Worm (Caenorhabditis elegans) whole organism, L2 larva: Measurements from ENCODE around the gene C47E12.9.

Source experiments
- C34F6.9 ChIP-seq: fragments of 150-350 bp; optimal IDR thresholded peaks from 2 replicates; lab custom pipeline; 2014; ENCODE audit warnings: missing biosample characterization, missing genetic modification characterization
- F13H6.1 ChIP-seq: sonication (generic microtip); optimal IDR thresholded peaks from 2 replicates; lab custom pipeline; 2016; ENCODE audit warnings: missing genetic modification characterization, missing compliant biosample characterization
- R02D3.7 ChIP-seq: fragments of 150-350 bp; optimal IDR thresholded peaks from 2 replicates; lab custom pipeline; 2014; ENCODE audit warnings: missing biosample characterization, missing genetic modification characterization
- ZK546.5 ChIP-seq: sonication (generic microtip); optimal IDR thresholded peaks from 2 replicates; lab custom pipeline; 2017; ENCODE audit warnings: missing biosample characterization, missing genetic modification characterization
- alr-1 ChIP-seq: fragments of 150-350 bp; optimal IDR thresholded peaks from 2 replicates; lab custom pipeline; 2014; ENCODE audit warnings: missing biosample characterization, missing genetic modification characterization
- ama-1 ChIP-seq: fragments of 150-350 bp; optimal IDR thresholded peaks from 2 replicates; lab custom pipeline; 2018; ENCODE audit warnings: inconsistent platforms
- blmp-1 ChIP-seq: sonication (generic microtip); optimal IDR thresholded peaks from 2 replicates; lab custom pipeline; 2017; ENCODE audit warnings: missing genetic modification characterization, mild to moderate bottlenecking, missing compliant biosample characterization, antibody characterized with exemption, moderate library complexity; ENCODE audit not compliant: insufficient read depth
- ceh-82 ChIP-seq: fragments of 150-350 bp; optimal IDR thresholded peaks from 2 replicates; lab custom pipeline; 2014; ENCODE audit warnings: missing biosample characterization, missing genetic modification characterization
- crh-2 ChIP-seq: sonication (generic microtip); optimal IDR thresholded peaks from 2 replicates; lab custom pipeline; 2017; ENCODE audit warnings: missing biosample characterization, missing genetic modification characterization
- egl-27 ChIP-seq: sonication (generic microtip); optimal IDR thresholded peaks from 3 replicates; lab custom pipeline; 2017; ENCODE audit warnings: missing biosample characterization, missing genetic modification reagents, missing genetic modification characterization
- elt-1 ChIP-seq: fragments of 150-350 bp; optimal IDR thresholded peaks from 2 replicates; lab custom pipeline; 2014; ENCODE audit warnings: missing biosample characterization, missing genetic modification characterization
- fos-1 ChIP-seq: fragments of 150-350 bp; optimal IDR thresholded peaks from 2 replicates; lab custom pipeline; 2014; ENCODE audit warnings: missing biosample characterization, missing genetic modification characterization
- lin-11 ChIP-seq: fragments of 150-350 bp; sonication (generic microtip); optimal IDR thresholded peaks from 2 replicates; lab custom pipeline; 2014; ENCODE audit warnings: missing biosample characterization, missing genetic modification characterization, inconsistent platforms, mixed read lengths
- lin-13 ChIP-seq: fragments of 150-350 bp; optimal IDR thresholded peaks from 2 replicates; lab custom pipeline; 2014; ENCODE audit warnings: missing biosample characterization, missing genetic modification reagents, missing genetic modification characterization
- lin-39 ChIP-seq: fragments of 150-350 bp; optimal IDR thresholded peaks from 2 replicates; lab custom pipeline; 2014; ENCODE audit warnings: missing biosample characterization, missing genetic modification reagents, missing genetic modification characterization
- lsy-2 ChIP-seq, 2 experiments: fragments of 150-350 bp in 1 of 2; sonication (generic microtip) in 1 of 2; optimal IDR thresholded peaks; 2 replicates each; lab custom pipeline; 2014 to 2017; ENCODE audit warnings: missing biosample characterization in 2 of 2, missing genetic modification characterization in 2 of 2
- mab-5 ChIP-seq: fragments of 150-350 bp; optimal IDR thresholded peaks from 2 replicates; lab custom pipeline; 2014; ENCODE audit warnings: missing biosample characterization, missing genetic modification characterization
- mbf-1 ChIP-seq: sonication (generic microtip); optimal IDR thresholded peaks from 2 replicates; lab custom pipeline; 2017; ENCODE audit warnings: missing biosample characterization, missing genetic modification characterization
- mdl-1 ChIP-seq, 2 experiments: fragments of 150-350 bp in 1 of 2; sonication (generic microtip) in 1 of 2; optimal IDR thresholded peaks; 2 replicates each; lab custom pipeline; 2017; ENCODE audit warnings: missing biosample characterization in 2 of 2, missing genetic modification characterization in 2 of 2
- nhr-10 ChIP-seq: sonication (generic microtip); optimal IDR thresholded peaks from 2 replicates; lab custom pipeline; 2017; ENCODE audit warnings: missing biosample characterization, missing genetic modification characterization
- nhr-11 ChIP-seq: fragments of 150-350 bp; optimal IDR thresholded peaks from 2 replicates; lab custom pipeline; 2014; ENCODE audit warnings: missing biosample characterization, missing genetic modification characterization
- nhr-12 ChIP-seq: fragments of 150-350 bp; optimal IDR thresholded peaks from 2 replicates; lab custom pipeline; 2014; ENCODE audit warnings: missing biosample characterization, missing genetic modification characterization
- nhr-129 ChIP-seq: fragments of 150-350 bp; optimal IDR thresholded peaks from 2 replicates; lab custom pipeline; 2014; ENCODE audit warnings: missing biosample characterization, missing genetic modification characterization
- nhr-21 ChIP-seq: fragments of 150-350 bp; optimal IDR thresholded peaks from 2 replicates; lab custom pipeline; 2014; ENCODE audit warnings: missing biosample characterization, missing genetic modification characterization
- nhr-23 ChIP-seq: fragments of 150-350 bp; optimal IDR thresholded peaks from 2 replicates; lab custom pipeline; 2014; ENCODE audit warnings: missing biosample characterization, missing genetic modification reagents, missing genetic modification characterization
- nhr-237 ChIP-seq: fragments of 150-350 bp; optimal IDR thresholded peaks from 2 replicates; lab custom pipeline; 2014; ENCODE audit warnings: missing biosample characterization, missing genetic modification characterization
- nhr-25 ChIP-seq: fragments of 150-350 bp; sonication (generic microtip); optimal IDR thresholded peaks from 3 replicates; lab custom pipeline; 2014; ENCODE audit warnings: missing biosample characterization, missing genetic modification characterization
- nhr-6 ChIP-seq: fragments of 150-350 bp; optimal IDR thresholded peaks from 2 replicates; lab custom pipeline; 2014; ENCODE audit warnings: missing biosample characterization, missing genetic modification characterization
- nhr-77 ChIP-seq: fragments of 150-350 bp; optimal IDR thresholded peaks from 2 replicates; lab custom pipeline; 2014; ENCODE audit warnings: missing biosample characterization, missing genetic modification characterization
- peb-1 ChIP-seq: fragments of 150-350 bp; optimal IDR thresholded peaks from 2 replicates; lab custom pipeline; 2014; ENCODE audit warnings: missing biosample characterization, missing genetic modification characterization
- sma-3 ChIP-seq: sonication (generic microtip); optimal IDR thresholded peaks from 2 replicates; lab custom pipeline; 2016; ENCODE audit warnings: missing genetic modification reagents, missing genetic modification characterization, missing compliant biosample characterization
- sma-9 ChIP-seq, 2 experiments: fragments of 150-350 bp in 1 of 2; sonication (generic microtip) in 1 of 2; optimal IDR thresholded peaks; 2 replicates each; lab custom pipeline; 2014 to 2016; ENCODE audit warnings: missing genetic modification characterization in 2 of 2, mild to moderate bottlenecking in 1 of 2, missing biosample characterization in 1 of 2, missing compliant biosample characterization in 1 of 2, missing genetic modification reagents in 1 of 2, moderate library complexity in 1 of 2
- snpc-4 ChIP-seq: fragments of 150-350 bp; optimal IDR thresholded peaks from 2 replicates; lab custom pipeline; 2014; ENCODE audit warnings: missing biosample characterization, missing genetic modification characterization
- unc-55 ChIP-seq: fragments of 150-350 bp; sonication (generic microtip); optimal IDR thresholded peaks from 3 replicates; lab custom pipeline; 2014; ENCODE audit warnings: missing biosample characterization, missing genetic modification reagents, missing genetic modification characterization
- zag-1 ChIP-seq: fragments of 150-350 bp; optimal IDR thresholded peaks from 2 replicates; lab custom pipeline; 2014; ENCODE audit warnings: missing biosample characterization, missing genetic modification characterization
- ztf-1 ChIP-seq: fragments of 200-800 bp; sonication (Bioruptor generic); conservative IDR thresholded peaks from 2 replicates; pipeline ENCODE4 v1.3.6; 2022; ENCODE audit warnings: missing genetic modification characterization, missing compliant biosample characterization
- ztf-4 ChIP-seq: fragments of 150-350 bp; optimal IDR thresholded peaks from 2 replicates; lab custom pipeline; 2014; ENCODE audit warnings: missing biosample characterization, missing genetic modification characterization

The C47E12.9 gene

ce11 chrIV:9932055-9932454 lies 42.4 kb upstream of the C47E12.9 start, which contains the start of the genes trmt-10A and F25H8.2 (continued):
- TF ChIP-seq zag-1, result peak; percentile 8
- TF ChIP-seq lin-13 (GFP tag; lab: Kevin White, UChicago), result peak; percentile 15

ce11 chrIV:9933580-9933979 lies 40.9 kb upstream of the C47E12.9 start, which contains the start of gene spe-29:
Gene spe-29, plus strand, starts transcription at chrIV:9933880.
- TF ChIP-seq nhr-11 (tag; lab: Kevin White, UChicago), result no peak
- no peak for TF ChIP-seq ama-1 (lab: Kevin White, UChicago)
- no peak for TF ChIP-seq C34F6.9 (tag; lab: Kevin White, UChicago)
- no peak for TF ChIP-seq egl-27 (tag; lab: Kevin White, UChicago)
- TF ChIP-seq nhr-10 (tag; lab: Kevin White, UChicago), result no peak
- no peak for TF ChIP-seq crh-2 (tag; lab: Kevin White, UChicago)
- TF ChIP-seq snpc-4, result no peak
- no peak for TF ChIP-seq elt-1
- no peak for TF ChIP-seq ZK546.5 (tag; lab: Kevin White, UChicago)
- TF ChIP-seq ceh-82 (tag; lab: Kevin White, UChicago), result no peak
- no peak for TF ChIP-seq F13H6.1 (tag; lab: Kevin White, UChicago)
- no peak for TF ChIP-seq ztf-1
- TF ChIP-seq zag-1, result no peak
- no peak for TF ChIP-seq nhr-12 (tag; lab: Kevin White, UChicago)
- TF ChIP-seq peb-1 (tag; lab: Kevin White, UChicago), result no peak
- no peak for TF ChIP-seq lsy-2 (tag; optimal IDR thresholded peaks at IDR 0.05; lab: Kevin White, UChicago)
- no peak for TF ChIP-seq R02D3.7 (tag; lab: Kevin White, UChicago)

- TF ChIP-seq nhr-21 (tag; lab: Kevin White, UChicago) (no peak), C34F6.9 (tag; lab: Kevin White, UChicago) (no peak), ceh-82 (tag; lab: Kevin White, UChicago) (no peak), nhr-129 (tag; lab: Kevin White, UChicago) (no peak), crh-2 (tag; lab: Kevin White, UChicago) (no peak), snpc-4 (no peak), zag-1 (no peak), elt-1 (no peak), nhr-23 (tag; lab: Kevin White, UChicago) (no peak)
Measured at ce11 chrIV:9943214-9943613, 31.3 kb upstream of the C47E12.9 start.

- peak; percentile 15 for TF ChIP-seq nhr-129 (tag; lab: Kevin White, UChicago)
- TF ChIP-seq unc-55 (GFP tag; lab: Kevin White, UChicago), result no peak
Measured at ce11 chrIV:9944279-9944678, 30.2 kb upstream of the C47E12.9 start.

ce11 chrIV:9948035-9948434 lies 26.5 kb upstream of the C47E12.9 start:
- TF ChIP-seq nhr-6 (tag; lab: Kevin White, UChicago) (no peak), fos-1 (tag; lab: Kevin White, UChicago) (no peak), mab-5 (tag; lab: Kevin White, UChicago) (no peak), R02D3.7 (tag; lab: Kevin White, UChicago) (no peak), nhr-12 (tag; lab: Kevin White, UChicago) (no peak), sma-3 (GFP tag; lab: Kevin White, UChicago) (no peak), nhr-10 (tag; lab: Kevin White, UChicago) (no peak), sma-9 (GFP tag; optimal IDR thresholded peaks at IDR 0.05; lab: Kevin White, UChicago) (peak; percentile 45), sma-9 (tag; optimal IDR thresholded peaks at IDR 0.05; lab: Kevin White, UChicago) (no peak), mdl-1 (tag; optimal IDR thresholded peaks at IDR 0.05; lab: Kevin White, UChicago) (no peak), ztf-4 (tag; lab: Kevin White, UChicago) (no peak), lin-39 (tag; lab: Kevin White, UChicago) (no peak), nhr-25 (tag; lab: Kevin White, UChicago) (no peak), nhr-11 (tag; lab: Kevin White, UChicago) (no peak), elt-1 (no peak), lsy-2 (tag; optimal IDR thresholded peaks at IDR 0.05; lab: Kevin White, UChicago) (no peak), ama-1 (lab: Kevin White, UChicago) (no peak), nhr-77 (tag; lab: Kevin White, UChicago) (no peak), nhr-21 (tag; lab: Kevin White, UChicago) (no peak), mbf-1 (tag; lab: Kevin White, UChicago) (no peak), alr-1 (no peak), lin-11 (tag; lab: Kevin White, UChicago) (no peak), blmp-1 (tag; lab: Kevin White, UChicago) (no peak), F13H6.1 (tag; lab: Kevin White, UChicago) (peak; percentile 28), nhr-129 (tag; lab: Kevin White, UChicago) (peak; percentile 55), nhr-237 (tag; lab: Kevin White, UChicago) (no peak), lin-13 (GFP tag; lab: Kevin White, UChicago) (no peak)
